Worm (Caenorhabditis elegans) whole organism, late embryonic: ENCODE results near the gene C26E6.12.
"Not testable (repeated sequence)": the region's sequence is repeated elsewhere in the genome, so short reads cannot be mapped to it uniquely, and the experiment has no call there.

ENCODE experiments used
- C08G9.2 ChIP-seq: sonication (generic microtip); optimal IDR thresholded peaks from 2 replicates; lab custom pipeline; 2016; ENCODE audit warnings: mild to moderate bottlenecking, missing genetic modification characterization, moderate library complexity, missing compliant biosample characterization
- C38D4.7 ChIP-seq: fragments of 200-800 bp; sonication (Bioruptor generic); optimal IDR thresholded peaks from 2 replicates; lab custom pipeline; 2018; ENCODE audit warnings: mild to moderate bottlenecking, missing genetic modification characterization, moderate library complexity, missing compliant biosample characterization
- F13H6.1 ChIP-seq: sonication (generic microtip); optimal IDR thresholded peaks from 2 replicates; lab custom pipeline; 2016; ENCODE audit warnings: missing genetic modification characterization, missing compliant biosample characterization
- K02D7.2 ChIP-seq: sonication (generic microtip); optimal IDR thresholded peaks from 2 replicates; lab custom pipeline; 2017; ENCODE audit warnings: mild to moderate bottlenecking, missing genetic modification characterization, missing compliant biosample characterization
- K09A11.1 ChIP-seq: sonication (generic microtip); optimal IDR thresholded peaks from 2 replicates; lab custom pipeline; 2017; ENCODE audit warnings: antibody characterized with exemption, mild to moderate bottlenecking, missing genetic modification characterization, missing compliant biosample characterization; ENCODE audit not compliant: insufficient read depth
- T23F11.4 ChIP-seq: fragments of 200-800 bp; sonication (Bioruptor generic); optimal IDR thresholded peaks from 2 replicates; lab custom pipeline; 2018; ENCODE audit warnings: mild to moderate bottlenecking, missing genetic modification characterization, missing compliant biosample characterization
- Y22D7AL.16 ChIP-seq: sonication (generic microtip); optimal IDR thresholded peaks from 2 replicates; lab custom pipeline; 2016; ENCODE audit warnings: missing genetic modification characterization, missing compliant biosample characterization
- ama-1 ChIP-seq: fragments of 150-350 bp; optimal IDR thresholded peaks from 2 replicates; lab custom pipeline; 2014
- ceh-18 ChIP-seq: sonication (generic microtip); optimal IDR thresholded peaks from 2 replicates; lab custom pipeline; 2016; ENCODE audit warnings: missing genetic modification characterization, missing compliant biosample characterization
- ceh-2 ChIP-seq: sonication (generic microtip); optimal IDR thresholded peaks from 2 replicates; lab custom pipeline; 2016; ENCODE audit warnings: missing genotype, missing genetic modification characterization, missing compliant biosample characterization
- ceh-30 ChIP-seq: fragments of 150-350 bp; optimal IDR thresholded peaks from 2 replicates; lab custom pipeline; 2014; ENCODE audit warnings: missing biosample characterization, missing genetic modification characterization
- ceh-45 ChIP-seq: fragments of 200-800 bp; sonication (Bioruptor generic); IDR thresholded peaks from 2 replicates; pipeline ENCODE4 v1.3.6; 2022; ENCODE audit warnings: missing genetic modification reagents, missing genetic modification characterization, missing compliant biosample characterization
- ceh-9 ChIP-seq: sonication (generic microtip); optimal IDR thresholded peaks from 2 replicates; lab custom pipeline; 2016; ENCODE audit warnings: mild to moderate bottlenecking, missing genetic modification characterization, inconsistent platforms, missing compliant biosample characterization
- dmd-4 ChIP-seq: sonication (generic microtip); optimal IDR thresholded peaks from 2 replicates; lab custom pipeline; 2016; ENCODE audit warnings: borderline replicate concordance, missing genetic modification characterization, missing compliant biosample characterization
- elt-4 ChIP-seq: sonication (generic microtip); optimal IDR thresholded peaks from 2 replicates; lab custom pipeline; 2016; ENCODE audit warnings: missing genetic modification characterization, missing compliant biosample characterization
- ets-4 ChIP-seq: sonication (generic microtip); optimal IDR thresholded peaks from 2 replicates; lab custom pipeline; 2016; ENCODE audit warnings: missing genetic modification characterization, missing compliant biosample characterization
- fax-1 ChIP-seq: sonication (generic microtip); optimal IDR thresholded peaks from 2 replicates; lab custom pipeline; 2016; ENCODE audit warnings: missing genotype, missing genetic modification characterization, missing compliant biosample characterization
- fkh-10 ChIP-seq: fragments of 150-350 bp; optimal IDR thresholded peaks from 2 replicates; lab custom pipeline; 2014; ENCODE audit warnings: missing biosample characterization, missing genetic modification reagents, missing genetic modification characterization
- gmeb-2 ChIP-seq: sonication (generic microtip); optimal IDR thresholded peaks from 2 replicates; lab custom pipeline; 2016; ENCODE audit warnings: missing genetic modification characterization, inconsistent platforms, missing compliant biosample characterization
- hlh-13 ChIP-seq: fragments of 200-800 bp; sonication (Bioruptor generic); optimal IDR thresholded peaks from 2 replicates; lab custom pipeline; 2018; ENCODE audit warnings: mild to moderate bottlenecking, missing genetic modification characterization, missing compliant biosample characterization
- hlh-6 ChIP-seq: sonication (generic microtip); optimal IDR thresholded peaks from 2 replicates; lab custom pipeline; 2016; ENCODE audit warnings: missing genotype, missing genetic modification characterization, missing compliant biosample characterization
- hlh-8 ChIP-seq: sonication (generic microtip); optimal IDR thresholded peaks from 2 replicates; lab custom pipeline; 2016; ENCODE audit warnings: missing genotype, missing genetic modification characterization, missing compliant biosample characterization
- madf-2 ChIP-seq: sonication (generic microtip); optimal IDR thresholded peaks from 2 replicates; lab custom pipeline; 2017; ENCODE audit warnings: missing genetic modification characterization, missing compliant biosample characterization
- mec-3 ChIP-seq: sonication (generic microtip); optimal IDR thresholded peaks from 2 replicates; lab custom pipeline; 2016; ENCODE audit warnings: borderline replicate concordance, missing genetic modification characterization, missing compliant biosample characterization
- nhr-232 ChIP-seq: sonication (generic microtip); optimal IDR thresholded peaks from 2 replicates; lab custom pipeline; 2016; ENCODE audit warnings: missing genetic modification characterization, missing compliant biosample characterization
- npax-4 ChIP-seq: sonication (generic microtip); optimal IDR thresholded peaks from 2 replicates; lab custom pipeline; 2016; ENCODE audit warnings: missing genetic modification characterization, missing compliant biosample characterization
- odd-2 ChIP-seq: sonication (generic microtip); optimal IDR thresholded peaks from 2 replicates; lab custom pipeline; 2017; ENCODE audit warnings: antibody characterized with exemption, mild to moderate bottlenecking, missing genetic modification characterization, missing compliant biosample characterization
- pag-3 ChIP-seq: sonication (generic microtip); optimal IDR thresholded peaks from 2 replicates; lab custom pipeline; 2016; ENCODE audit warnings: missing compliant biosample characterization, missing genetic modification characterization, borderline replicate concordance
- pat-9 ChIP-seq: fragments of 200-800 bp; sonication (Bioruptor generic); optimal IDR thresholded peaks from 2 replicates; lab custom pipeline; 2018; ENCODE audit warnings: mild to moderate bottlenecking, missing genetic modification characterization, moderate library complexity, missing compliant biosample characterization
- pax-1 ChIP-seq: fragments of 150-350 bp; optimal IDR thresholded peaks from 2 replicates; lab custom pipeline; 2014; ENCODE audit warnings: missing biosample characterization, missing genetic modification characterization
- pha-2 ChIP-seq: sonication (generic microtip); optimal IDR thresholded peaks from 2 replicates; lab custom pipeline; 2017; ENCODE audit warnings: mild to moderate bottlenecking, missing genetic modification characterization, missing compliant biosample characterization
- pha-4 ChIP-seq: fragments of 150-350 bp; optimal IDR thresholded peaks from 2 replicates; lab custom pipeline; 2018; ENCODE audit warnings: missing biosample characterization, missing genetic modification reagents, missing genetic modification characterization
- ref-2 ChIP-seq: sonication (generic microtip); optimal IDR thresholded peaks from 2 replicates; lab custom pipeline; 2016; ENCODE audit warnings: missing genetic modification characterization, missing compliant biosample characterization
- syd-9 ChIP-seq: sonication (generic microtip); optimal IDR thresholded peaks from 2 replicates; lab custom pipeline; 2016; ENCODE audit warnings: mild to moderate bottlenecking, missing genetic modification characterization, moderate library complexity, missing compliant biosample characterization
- tbx-7 ChIP-seq: sonication (generic microtip); optimal IDR thresholded peaks from 2 replicates; lab custom pipeline; 2016; ENCODE audit warnings: missing genotype, missing genetic modification characterization, missing compliant biosample characterization
- ttx-3 ChIP-seq: sonication (generic microtip); optimal IDR thresholded peaks from 2 replicates; lab custom pipeline; 2016; ENCODE audit warnings: missing genetic modification reagents, missing genetic modification characterization, missing compliant biosample characterization
- unc-3 ChIP-seq, 2 experiments: fragments of 200-800 bp in 1 of 2; sonication (Bioruptor generic) in 1 of 2; sonication (generic microtip) in 1 of 2; conservative IDR thresholded peaks in 1 of 2; optimal IDR thresholded peaks in 1 of 2; 2 replicates each; pipeline versions ENCODE4 v1.3.6 to Lab custom; 2016 to 2022; ENCODE audit warnings: missing compliant biosample characterization in 2 of 2, missing genetic modification characterization in 2 of 2, missing genetic modification reagents in 1 of 2
- unc-42 ChIP-seq: sonication (generic microtip); optimal IDR thresholded peaks from 2 replicates; lab custom pipeline; 2016; ENCODE audit warnings: missing genotype, missing genetic modification characterization, missing compliant biosample characterization
- zip-5 ChIP-seq: sonication (generic microtip); optimal IDR thresholded peaks from 2 replicates; lab custom pipeline; 2016; ENCODE audit warnings: missing genetic modification characterization, missing compliant biosample characterization

The C26E6.12 gene

ce11 chrIII:4932203-4932699, at the start of gene C26E6.12, which contains the start of gene eri-9:
C26E6.12 (minus strand) TSS chrIII:4932253.
eri-9 (plus strand) TSS chrIII:4932450.
- TF ChIP-seq elt-4 (tag; lab: Kevin White, UChicago), result no peak
- no peak for TF ChIP-seq pha-2 (tag; lab: Kevin White, UChicago)
- TF ChIP-seq C38D4.7 (GFP tag; lab: Kevin White, UChicago), result no peak
- TF ChIP-seq gmeb-2 (tag; lab: Kevin White, UChicago), result no peak
- TF ChIP-seq pag-3, result no peak
- TF ChIP-seq ceh-30, result no peak
- TF ChIP-seq F13H6.1 (tag; lab: Kevin White, UChicago), result no peak
- no peak for TF ChIP-seq K02D7.2 (tag; lab: Kevin White, UChicago)
- TF ChIP-seq K09A11.1 (tag; lab: Kevin White, UChicago), result no peak
- TF ChIP-seq T23F11.4, result no peak
- no peak for TF ChIP-seq odd-2 (tag; lab: Kevin White, UChicago)
- TF ChIP-seq tbx-7 (tag; lab: Kevin White, UChicago), result no peak
- TF ChIP-seq ceh-2 (tag; lab: Kevin White, UChicago), result no peak
- TF ChIP-seq C08G9.2 (tag; lab: Kevin White, UChicago), result no peak
- no peak for TF ChIP-seq Y22D7AL.16
- no peak for TF ChIP-seq mec-3 (tag; lab: Kevin White, UChicago)
- TF ChIP-seq madf-2 (tag; lab: Kevin White, UChicago), result no peak
- TF ChIP-seq, all 69 proteins: peak for 0

ce11 chrIII:4980367-4980766, 48.3 kb upstream of the C26E6.12 start, which contains the start of gene C27F2.6:
C27F2.6 (minus strand) TSS chrIII:4980467.
- not testable (repeated sequence) for TF ChIP-seq unc-3 (GFP tag; conservative IDR thresholded peaks at IDR 0.05; lab: Robert Waterston, UW); unc-3 (tag; optimal IDR thresholded peaks at IDR 0.05; lab: Kevin White, UChicago); madf-2 (tag; lab: Kevin White, UChicago); elt-4 (tag; lab: Kevin White, UChicago)

- TF ChIP-seq Y22D7AL.16 (no peak), pat-9 (tag; lab: Kevin White, UChicago) (no peak), pha-4 (tag; lab: Kevin White, UChicago) (no peak), ceh-9 (tag; lab: Kevin White, UChicago) (no peak), npax-4 (tag; lab: Kevin White, UChicago) (no peak), syd-9 (tag; lab: Kevin White, UChicago) (no peak), hlh-13 (GFP tag; lab: Kevin White, UChicago) (no peak), fax-1 (tag; lab: Kevin White, UChicago) (no peak)
Measured at ce11 chrIII:4968146-4968545, 36.1 kb upstream of the C26E6.12 start.

- TF ChIP-seq nhr-232 (tag; lab: Kevin White, UChicago) (no peak), unc-42 (peak; percentile 97), syd-9 (tag; lab: Kevin White, UChicago) (no peak), elt-4 (tag; lab: Kevin White, UChicago) (no peak)
Measured at ce11 chrIII:4967236-4967635, 35.2 kb upstream of the C26E6.12 start.

- TF ChIP-seq ets-4 (tag; lab: Kevin White, UChicago) (no peak), zip-5 (tag; lab: Kevin White, UChicago) (no peak), dmd-4 (tag; lab: Kevin White, UChicago) (no peak), hlh-6 (tag; lab: Kevin White, UChicago) (no peak), unc-42 (no peak), ceh-45 (GFP tag; lab: Robert Waterston, UW) (no peak), fkh-10 (GFP tag; lab: Kevin White, UChicago) (no peak), hlh-8 (no peak), ama-1 (lab: Kevin White, UChicago) (no peak), npax-4 (tag; lab: Kevin White, UChicago) (no peak), madf-2 (tag; lab: Kevin White, UChicago) (no peak), pha-4 (tag; lab: Kevin White, UChicago) (no peak), mec-3 (tag; lab: Kevin White, UChicago) (no peak), pax-1 (tag; lab: Kevin White, UChicago) (no peak), ceh-18 (no peak), C08G9.2 (tag; lab: Kevin White, UChicago) (no peak), ttx-3 (tag; lab: Kevin White, UChicago) (no peak), odd-2 (tag; lab: Kevin White, UChicago) (no peak), ref-2 (tag; lab: Kevin White, UChicago) (no peak)
Measured at ce11 chrIII:4965271-4965670, 33.2 kb upstream of the C26E6.12 start, which contains the start of gene nca-2. nca-2 (plus strand) TSS chrIII:4965571.
